Worm (Caenorhabditis elegans) whole organism, late embryonic: ENCODE measurements around the gene sod-5.

ENCODE experiments used
- dve-1 ChIP-seq: sonication (generic microtip); optimal IDR thresholded peaks from 2 replicates; lab custom pipeline; 2017; ENCODE audit warnings: antibody characterized with exemption, mild to moderate bottlenecking, missing genetic modification characterization, missing compliant biosample characterization
- elt-2 ChIP-seq: sonication (generic microtip); optimal IDR thresholded peaks from 2 replicates; lab custom pipeline; 2016; ENCODE audit warnings: missing genetic modification reagents, missing genetic modification characterization, missing compliant biosample characterization
- tbx-2 ChIP-seq: sonication (generic microtip); optimal IDR thresholded peaks from 2 replicates; lab custom pipeline; 2016; ENCODE audit warnings: missing genetic modification characterization, missing compliant biosample characterization

DNA sequence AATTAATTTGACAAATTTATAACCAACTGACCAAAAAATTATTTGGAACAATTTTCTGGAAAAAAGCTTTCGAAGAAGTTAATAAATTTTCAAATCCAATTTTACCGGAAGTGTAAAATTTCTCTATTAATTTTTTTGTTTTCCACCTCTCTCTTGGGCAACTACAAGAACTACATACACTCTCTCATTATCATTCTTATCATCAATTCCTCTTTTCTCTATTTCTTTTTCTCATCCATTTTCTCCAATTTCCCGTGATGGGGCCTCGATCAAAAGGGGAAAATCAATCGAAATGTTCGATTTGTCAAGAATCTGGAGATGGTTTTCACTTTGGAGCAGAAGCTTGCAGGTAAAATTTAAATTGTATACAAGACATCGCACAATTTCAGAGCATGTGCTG is 15.7 kb downstream of the sod-5 start, which contains the start of gene nhr-109:
- TF ChIP-seq tbx-2 (no peak), dve-1 (tag; lab: Kevin White, UChicago) (no peak), elt-2 (no peak)
